Worm (Caenorhabditis elegans) whole organism, L4 larva: ENCODE measurements around the gene C52B9.4.
A peak's percentile ranks its signal among the peaks of the same experiment; 100 is the strongest.

Source experiments
- D1046.2 ChIP-seq: fragments of 200-800 bp; sonication (Bioruptor generic); IDR thresholded peaks from 2 replicates; pipeline ENCODE4 v1.3.6; 2022; ENCODE audit warnings: missing genetic modification characterization, missing compliant biosample characterization
- F10B5.3 ChIP-seq: sonication (generic microtip); optimal IDR thresholded peaks from 2 replicates; lab custom pipeline; 2016; ENCODE audit warnings: mild to moderate bottlenecking, missing genetic modification characterization, missing compliant biosample characterization
- R02D3.7 ChIP-seq: fragments of 150-350 bp; sonication (generic microtip); optimal IDR thresholded peaks from 3 replicates; lab custom pipeline; 2014; ENCODE audit warnings: missing biosample characterization, missing genetic modification characterization
- Y5F2A.4 ChIP-seq: fragments of 200-800 bp; sonication (Bioruptor generic); optimal IDR thresholded peaks from 2 replicates; lab custom pipeline; 2018; ENCODE audit warnings: mild to moderate bottlenecking, missing genetic modification characterization, missing compliant biosample characterization
- ZK337.2 ChIP-seq: fragments of 200-800 bp; sonication (Bioruptor generic); IDR thresholded peaks from 2 replicates; pipeline ENCODE4 v1.3.6; 2022; ENCODE audit warnings: missing genetic modification reagents, missing genetic modification characterization, missing compliant biosample characterization
- ZK546.5 ChIP-seq, 2 experiments: sonication (generic microtip); optimal IDR thresholded peaks; 2 replicates each; lab custom pipeline; 2017; ENCODE audit warnings: missing biosample characterization in 2 of 2, missing genetic modification characterization in 2 of 2
- aha-1 ChIP-seq: fragments of 150-350 bp; peaks from one replicate; lab custom pipeline; 2014; ENCODE audit warnings: missing biosample characterization, missing genetic modification characterization
- aly-2 ChIP-seq: sonication (generic microtip); optimal IDR thresholded peaks from 2 replicates; lab custom pipeline; 2018; ENCODE audit warnings: missing biosample characterization, missing genetic modification characterization
- ama-1 ChIP-seq: fragments of 150-350 bp; optimal IDR thresholded peaks from 2 replicates; lab custom pipeline; 2014; ENCODE audit warnings: inconsistent platforms, mixed read lengths
- ceh-20 ChIP-seq: fragments of 200-800 bp; sonication (Bioruptor generic); IDR thresholded peaks from 2 replicates; pipeline ENCODE4 v1.3.6; 2022; ENCODE audit warnings: missing genetic modification reagents, missing genetic modification characterization, missing compliant biosample characterization
- ceh-62 ChIP-seq: sonication (generic microtip); optimal IDR thresholded peaks from 2 replicates; lab custom pipeline; 2017; ENCODE audit warnings: missing biosample characterization, missing genetic modification characterization
- daf-16 ChIP-seq, 3 experiments: sonication (generic microtip); optimal IDR thresholded peaks; 2 replicates each; lab custom pipeline; 2016 to 2017; ENCODE audit warnings: missing genetic modification characterization in 3 of 3, missing genetic modification reagents in 3 of 3, mild to moderate bottlenecking in 2 of 3, missing compliant biosample characterization in 2 of 3, missing biosample characterization in 1 of 3, moderate library complexity in 1 of 3
- daf-19 ChIP-seq: fragments of 200-800 bp; sonication (Bioruptor generic); conservative IDR thresholded peaks from 2 replicates; pipeline ENCODE4 v1.3.6; 2022; ENCODE audit warnings: missing genetic modification characterization, missing compliant biosample characterization
- dmd-6 ChIP-seq: fragments of 200-800 bp; sonication (Bioruptor generic); IDR thresholded peaks from 2 replicates; pipeline ENCODE4 v1.3.6; 2022; ENCODE audit warnings: missing genetic modification reagents, missing genetic modification characterization, missing compliant biosample characterization
- dve-1 ChIP-seq: sonication (generic microtip); optimal IDR thresholded peaks from 2 replicates; lab custom pipeline; 2017; ENCODE audit warnings: antibody characterized with exemption, mild to moderate bottlenecking, missing genetic modification characterization, missing compliant biosample characterization; ENCODE audit not compliant: insufficient read depth
- egl-43 ChIP-seq: fragments of 200-800 bp; sonication (Bioruptor generic); IDR thresholded peaks from 2 replicates; pipeline ENCODE4 v1.3.6; 2022; ENCODE audit warnings: missing genetic modification reagents, missing genetic modification characterization, missing compliant biosample characterization
- hlh-11 ChIP-seq: fragments of 200-800 bp; sonication (Bioruptor generic); optimal IDR thresholded peaks from 2 replicates; lab custom pipeline; 2018; ENCODE audit warnings: mild to moderate bottlenecking, missing genetic modification characterization, missing compliant biosample characterization
- hlh-30 ChIP-seq: sonication (generic microtip); optimal IDR thresholded peaks from 2 replicates; lab custom pipeline; 2017; ENCODE audit warnings: antibody characterized with exemption, mild to moderate bottlenecking, missing genetic modification characterization, missing compliant biosample characterization; ENCODE audit not compliant: insufficient read depth
- hmg-1.1 ChIP-seq: fragments of 200-800 bp; sonication (Bioruptor generic); IDR thresholded peaks from 2 replicates; pipeline ENCODE4 v1.3.6; 2022; ENCODE audit warnings: missing genetic modification reagents, missing genetic modification characterization, missing compliant biosample characterization
- lin-1 ChIP-seq: fragments of 200-800 bp; sonication (Bioruptor generic); IDR thresholded peaks from 2 replicates; pipeline ENCODE4 v1.3.6; 2022; ENCODE audit warnings: missing genetic modification reagents, missing genetic modification characterization, missing compliant biosample characterization
- mes-2 ChIP-seq: sonication (generic microtip); optimal IDR thresholded peaks from 2 replicates; lab custom pipeline; 2016; ENCODE audit warnings: missing genotype, mild to moderate bottlenecking, missing genetic modification characterization, missing compliant biosample characterization; ENCODE audit not compliant: poor library complexity, severe bottlenecking
- mxl-2 ChIP-seq: fragments of 200-800 bp; sonication (Bioruptor generic); conservative IDR thresholded peaks from 2 replicates; pipeline ENCODE4 v1.3.6; 2022; ENCODE audit warnings: missing genetic modification reagents, missing genetic modification characterization, missing compliant biosample characterization
- nhr-111 ChIP-seq: fragments of 200-800 bp; sonication (Bioruptor generic); optimal IDR thresholded peaks from 2 replicates; lab custom pipeline; 2018; ENCODE audit warnings: mild to moderate bottlenecking, missing genetic modification characterization, missing compliant biosample characterization
- nhr-237 ChIP-seq: sonication (generic microtip); optimal IDR thresholded peaks from 2 replicates; lab custom pipeline; 2017; ENCODE audit warnings: missing biosample characterization, missing genetic modification characterization
- nhr-41 ChIP-seq: fragments of 200-800 bp; sonication (Bioruptor generic); IDR thresholded peaks from 2 replicates; pipeline ENCODE4 v1.3.6; 2022; ENCODE audit warnings: missing genetic modification reagents, missing genetic modification characterization, missing compliant biosample characterization
- nhr-42 ChIP-seq: fragments of 200-800 bp; sonication (Bioruptor generic); IDR thresholded peaks from 2 replicates; pipeline ENCODE4 v1.3.6; 2022; ENCODE audit warnings: missing genetic modification characterization, missing compliant biosample characterization
- nhr-77 ChIP-seq: fragments of 150-350 bp; optimal IDR thresholded peaks from 2 replicates; lab custom pipeline; 2014; ENCODE audit warnings: missing biosample characterization, missing genetic modification characterization
- php-3 ChIP-seq: fragments of 200-800 bp; sonication (Bioruptor generic); IDR thresholded peaks from 2 replicates; pipeline ENCODE4 v1.3.6; 2022; ENCODE audit warnings: missing genetic modification reagents, missing genetic modification characterization, missing compliant biosample characterization
- pqm-1 ChIP-seq: sonication (generic microtip); optimal IDR thresholded peaks from 2 replicates; lab custom pipeline; 2017; ENCODE audit warnings: missing biosample characterization, missing genetic modification characterization
- rbr-2 ChIP-seq: sonication (generic microtip); optimal IDR thresholded peaks from 2 replicates; lab custom pipeline; 2016; ENCODE audit warnings: missing genotype, missing genetic modification characterization, missing compliant biosample characterization
- saeg-2 ChIP-seq: fragments of 200-800 bp; sonication (Bioruptor generic); IDR thresholded peaks from 2 replicates; pipeline ENCODE4 v1.3.6; 2022; ENCODE audit warnings: missing genetic modification reagents, missing genetic modification characterization, missing compliant biosample characterization
- sdz-12 ChIP-seq: fragments of 200-800 bp; sonication (Bioruptor generic); optimal IDR thresholded peaks from 2 replicates; lab custom pipeline; 2018; ENCODE audit warnings: mild to moderate bottlenecking, missing genetic modification characterization, missing compliant biosample characterization
- set-16 ChIP-seq: fragments of 200-800 bp; sonication (Bioruptor generic); IDR thresholded peaks from 2 replicates; pipeline ENCODE4 v1.3.6; 2022; ENCODE audit warnings: missing genetic modification reagents, missing genetic modification characterization, missing compliant biosample characterization
- snpc-1.2 ChIP-seq: fragments of 200-800 bp; sonication (Bioruptor generic); IDR thresholded peaks from 2 replicates; pipeline ENCODE4 v1.3.6; 2022; ENCODE audit warnings: missing genetic modification reagents, missing genetic modification characterization, missing compliant biosample characterization
- snpc-4 ChIP-seq: fragments of 150-350 bp; optimal IDR thresholded peaks from 2 replicates; lab custom pipeline; 2014; ENCODE audit warnings: missing biosample characterization, missing genetic modification characterization
- spr-1 ChIP-seq: sonication (generic microtip); optimal IDR thresholded peaks from 2 replicates; lab custom pipeline; 2016; ENCODE audit warnings: mild to moderate bottlenecking, missing genetic modification characterization, missing compliant biosample characterization
- tra-1 ChIP-seq: fragments of 200-800 bp; sonication (Bioruptor generic); IDR thresholded peaks from 2 replicates; pipeline ENCODE4 v1.3.6; 2022; ENCODE audit warnings: missing genetic modification reagents, missing genetic modification characterization, missing compliant biosample characterization
- ztf-11 ChIP-seq: fragments of 150-350 bp; optimal IDR thresholded peaks from 2 replicates; lab custom pipeline; 2014; ENCODE audit warnings: missing biosample characterization, missing genetic modification characterization

The C52B9.4 gene

DNA sequence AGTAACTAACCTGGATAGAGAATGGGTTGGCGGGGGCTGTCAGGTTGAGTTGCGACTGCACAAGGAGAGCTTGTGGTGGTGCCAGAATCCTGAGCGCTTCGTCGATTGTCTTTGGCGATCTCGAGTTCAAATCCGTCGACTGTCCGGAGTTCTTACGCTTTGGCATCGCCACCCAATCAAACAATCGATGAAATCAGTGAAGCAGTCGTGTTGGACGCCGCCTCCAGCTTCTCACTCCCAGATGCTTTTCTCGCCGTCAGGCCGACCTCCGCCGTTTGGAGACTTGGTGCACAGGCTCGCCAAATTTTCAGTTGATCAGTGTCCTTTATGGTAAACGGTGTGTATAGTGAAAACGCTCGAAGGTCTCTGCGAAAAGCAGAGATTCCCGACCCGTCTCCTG lies 43.6 kb upstream of the C52B9.4 start, which contains the start of the genes F20B6.10 and hpk-1:
F20B6.10 (minus strand) TSS at position 303 of the 400 bp plus-strand sequence.
hpk-1 (minus strand) TSS at position 397 of the 400 bp plus-strand sequence.
- TF ChIP-seq snpc-1.2 (GFP tag; lab: Robert Waterston, UW) (0 out of 2 replicates have a peak, but pooled peaks have one; percentile 30), ceh-20 (GFP tag; lab: Robert Waterston, UW) (no peak), php-3 (GFP tag; lab: Robert Waterston, UW) (0 out of 2 replicates have a peak, but pooled peaks have one; percentile 10), set-16 (GFP tag; lab: Robert Waterston, UW) (peak; percentile 55), D1046.2 (GFP tag; lab: Robert Waterston, UW) (0 out of 2 replicates have a peak, but pooled peaks have one; percentile 5), nhr-42 (GFP tag; lab: Robert Waterston, UW) (0 out of 2 replicates have a peak, but pooled peaks have one; percentile 31)

DNA sequence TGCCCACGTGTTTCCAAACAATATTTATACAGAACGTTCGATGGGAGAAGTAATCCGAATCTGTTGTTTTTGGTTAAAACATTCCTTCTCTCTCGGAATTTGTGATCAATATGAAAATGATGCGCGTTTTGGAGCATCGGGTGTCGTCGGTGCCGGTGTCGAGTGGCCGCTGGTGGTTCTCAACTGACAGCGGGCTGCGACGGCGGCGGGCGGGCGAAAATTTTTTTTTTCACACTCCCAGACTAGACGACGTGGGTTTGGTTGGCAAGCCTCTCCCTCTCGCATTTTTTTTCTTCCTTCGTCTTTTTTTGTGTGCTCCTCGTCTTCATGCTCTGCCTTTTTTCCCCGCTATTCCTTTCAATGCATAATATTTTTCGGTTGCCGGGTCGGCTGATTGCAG lies 42.3 kb upstream of the C52B9.4 start, which contains the start of gene W01H2.2:
W01H2.2 (minus strand) TSS at position 285 of the 400 bp plus-strand sequence.
- TF ChIP-seq nhr-41 (GFP tag; lab: Robert Waterston, UW) (no peak), aly-2 (tag; lab: Kevin White, UChicago) (no peak), set-16 (GFP tag; lab: Robert Waterston, UW) (peak; percentile 70), egl-43 (GFP tag; lab: Robert Waterston, UW) (peak; percentile 62), rbr-2 (peak; percentile 33)

DNA sequence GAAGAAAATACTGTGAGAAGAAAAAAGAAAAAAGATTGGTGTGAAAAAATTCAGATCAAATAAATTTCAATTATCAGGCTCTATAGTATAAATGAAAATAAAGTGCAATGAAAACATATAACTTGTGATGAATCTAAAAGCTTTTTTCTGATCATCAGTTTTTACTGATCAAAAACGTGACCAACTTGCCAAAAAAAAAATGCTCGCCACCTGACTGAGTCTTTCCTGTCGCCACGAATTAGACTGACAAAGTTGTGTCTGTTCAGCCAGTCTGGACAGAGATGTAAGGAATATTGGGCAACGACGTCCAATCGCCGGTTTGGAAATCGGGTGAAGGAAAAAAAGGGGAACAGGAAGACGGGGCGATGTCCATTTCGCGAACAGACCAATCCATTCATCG lies 41.0 kb upstream of the C52B9.4 start:
- TF ChIP-seq saeg-2 (GFP tag; lab: Robert Waterston, UW) (no peak), nhr-77 (tag; lab: Kevin White, UChicago) (no peak), lin-1 (GFP tag; lab: Robert Waterston, UW) (no peak), nhr-237 (tag; lab: Kevin White, UChicago) (no peak), tra-1 (GFP tag; lab: Robert Waterston, UW) (no peak), F10B5.3 (tag; lab: Kevin White, UChicago) (no peak), dve-1 (tag; lab: Kevin White, UChicago) (peak; percentile 7), pqm-1 (no peak), spr-1 (tag; lab: Kevin White, UChicago) (no peak), R02D3.7 (tag; lab: Kevin White, UChicago) (no peak), mxl-2 (GFP tag; lab: Robert Waterston, UW) (no peak), daf-19 (GFP tag; lab: Robert Waterston, UW) (no peak), nhr-111 (GFP tag; lab: Kevin White, UChicago) (no peak), hmg-1.1 (GFP tag; lab: Robert Waterston, UW) (no peak), hlh-11 (tag; lab: Kevin White, UChicago) (peak; percentile 54), dmd-6 (GFP tag; lab: Robert Waterston, UW) (peak; percentile 21; the same call in 1 of the 2 replicates), ZK546.5 (tag; optimal IDR thresholded peaks at IDR 0.05; lab: Kevin White, UChicago) (no peak), Y5F2A.4 (GFP tag; lab: Kevin White, UChicago) (no peak), sdz-12 (no peak), ztf-11 (tag; lab: Kevin White, UChicago) (no peak), mes-2 (tag; lab: Kevin White, UChicago) (peak; percentile 26), aha-1 (tag; lab: Kevin White, UChicago) (no peak), daf-16 (GFP tag; optimal IDR thresholded peaks at IDR 0.05; lab: Kevin White, UChicago) (no peak), daf-16 (tag; optimal IDR thresholded peaks at IDR 0.05; lab: Kevin White, UChicago) (no peak), ceh-62 (tag; lab: Kevin White, UChicago) (no peak), ceh-20 (GFP tag; lab: Robert Waterston, UW) (peak; percentile 62; the same call in 1 of the 2 replicates), ama-1 (lab: Kevin White, UChicago) (no peak), snpc-4 (tag; lab: Kevin White, UChicago) (no peak), ZK337.2 (GFP tag; lab: Robert Waterston, UW) (no peak), hlh-30 (tag; lab: Kevin White, UChicago) (peak; percentile 81)
- TF ChIP-seq, all 104 proteins: peak for 6
